Worm (Caenorhabditis elegans) whole organism, late embryonic: ENCODE measurements around the gene col-17.

Experiments used
- ceh-14 ChIP-seq: sonication (generic microtip); optimal IDR thresholded peaks from 2 replicates; lab custom pipeline; 2016; ENCODE audit warnings: missing genotype, missing genetic modification characterization, missing compliant biosample characterization
- ceh-19 ChIP-seq: fragments of 200-800 bp; sonication (Bioruptor generic); optimal IDR thresholded peaks from 2 replicates; lab custom pipeline; 2018; ENCODE audit warnings: mild to moderate bottlenecking, missing genetic modification characterization, missing compliant biosample characterization
- ceh-31 ChIP-seq: sonication (generic microtip); optimal IDR thresholded peaks from 2 replicates; lab custom pipeline; 2016; ENCODE audit warnings: missing genetic modification characterization, missing compliant biosample characterization
- ceh-34 ChIP-seq: sonication (generic microtip); optimal IDR thresholded peaks from 2 replicates; lab custom pipeline; 2016; ENCODE audit warnings: mild to moderate bottlenecking, missing genetic modification characterization, missing compliant biosample characterization
- ceh-9 ChIP-seq: sonication (generic microtip); optimal IDR thresholded peaks from 2 replicates; lab custom pipeline; 2016; ENCODE audit warnings: mild to moderate bottlenecking, missing genetic modification characterization, inconsistent platforms, missing compliant biosample characterization
- elt-2 ChIP-seq: sonication (generic microtip); optimal IDR thresholded peaks from 2 replicates; lab custom pipeline; 2016; ENCODE audit warnings: missing genetic modification reagents, missing genetic modification characterization, missing compliant biosample characterization
- elt-4 ChIP-seq: sonication (generic microtip); optimal IDR thresholded peaks from 2 replicates; lab custom pipeline; 2016; ENCODE audit warnings: missing genetic modification characterization, missing compliant biosample characterization
- fkh-10 ChIP-seq: fragments of 150-350 bp; optimal IDR thresholded peaks from 2 replicates; lab custom pipeline; 2014; ENCODE audit warnings: missing biosample characterization, missing genetic modification reagents, missing genetic modification characterization
- madf-2 ChIP-seq: sonication (generic microtip); optimal IDR thresholded peaks from 2 replicates; lab custom pipeline; 2017; ENCODE audit warnings: missing genetic modification characterization, missing compliant biosample characterization
- pag-3 ChIP-seq: sonication (generic microtip); optimal IDR thresholded peaks from 2 replicates; lab custom pipeline; 2016; ENCODE audit warnings: missing compliant biosample characterization, missing genetic modification characterization, borderline replicate concordance
- pqm-1 ChIP-seq: sonication (generic microtip); optimal IDR thresholded peaks from 2 replicates; lab custom pipeline; 2016; ENCODE audit warnings: missing genetic modification characterization, missing compliant biosample characterization

ce11 chrII:4869793-4870343 is 2.5 kb upstream of the col-17 start:
- no peak for TF ChIP-seq pqm-1 (tag; lab: Kevin White, UChicago)
- TF ChIP-seq ceh-9 (tag; lab: Kevin White, UChicago) = no peak
- TF ChIP-seq ceh-31 (tag; lab: Kevin White, UChicago) = peak; percentile 18
- no peak for TF ChIP-seq elt-2 (tag; lab: Kevin White, UChicago)
- no peak for TF ChIP-seq ceh-34 (tag; lab: Kevin White, UChicago)
- no peak for TF ChIP-seq ceh-19 (GFP tag; lab: Kevin White, UChicago)
- TF ChIP-seq pag-3 (tag; lab: Kevin White, UChicago) = no peak
- no peak for TF ChIP-seq ceh-14 (tag; lab: Kevin White, UChicago)
- TF ChIP-seq fkh-10 (GFP tag; lab: Kevin White, UChicago) = no peak
- peak; percentile 86 for TF ChIP-seq elt-4 (tag; lab: Kevin White, UChicago)
- no peak for TF ChIP-seq madf-2 (tag; lab: Kevin White, UChicago)
